Fruit fly (Drosophila melanogaster) whole organism, prepupa: ENCODE data around the gene CG6495.
A peak's percentile ranks its signal among the peaks of the same experiment; 100 is the strongest.

Experiments
- Blimp-1 ChIP-seq: fragments of 200-800 bp; sonication (Bioruptor generic); optimal IDR thresholded peaks from 3 replicates; lab custom pipeline; 2017; ENCODE audit warnings: missing biosample characterization, missing genetic modification characterization, mild to moderate bottlenecking, moderate library complexity, missing genetic modification reagents
- CG10631 ChIP-seq: fragments of 200-800 bp; sonication (Bioruptor generic); optimal IDR thresholded peaks from 2 replicates; lab custom pipeline; 2016; ENCODE audit warnings: missing biosample characterization, missing genetic modification characterization
- CG11294 ChIP-seq: fragments of 200-800 bp; sonication (Bioruptor generic); IDR thresholded peaks from 2 replicates; pipeline ENCODE4 v1.3.6; 2022; ENCODE audit warnings: missing biosample characterization, missing genetic modification characterization
- CG11762 ChIP-seq: fragments of 200-800 bp; sonication (Bioruptor generic); optimal IDR thresholded peaks from 3 replicates; lab custom pipeline; 2016; ENCODE audit warnings: missing biosample characterization, missing genetic modification characterization; ENCODE audit not compliant: insufficient read depth
- CG11902 ChIP-seq: fragments of 200-800 bp; sonication (Bioruptor generic); optimal IDR thresholded peaks from 3 replicates; lab custom pipeline; 2016; ENCODE audit warnings: missing biosample characterization, missing genetic modification characterization
- CG15336 ChIP-seq: fragments of 200-800 bp; sonication (Bioruptor generic); IDR thresholded peaks from 2 replicates; pipeline ENCODE4 v1.3.6; 2022; ENCODE audit warnings: missing biosample characterization, missing genetic modification characterization
- CG1621 ChIP-seq: fragments of 200-800 bp; sonication (Bioruptor generic); optimal IDR thresholded peaks from 3 replicates; lab custom pipeline; 2018; ENCODE audit warnings: missing biosample characterization, mild to moderate bottlenecking, missing genetic modification characterization
- CG16779 ChIP-seq: fragments of 200-800 bp; sonication (Bioruptor generic); optimal IDR thresholded peaks from 3 replicates; lab custom pipeline; 2017; ENCODE audit warnings: missing biosample characterization, mild to moderate bottlenecking, missing genetic modification characterization
- CG3032 ChIP-seq: fragments of 200-800 bp; optimal IDR thresholded peaks from 2 replicates; lab custom pipeline; 2019; ENCODE audit warnings: missing biosample characterization, mild to moderate bottlenecking, missing genetic modification characterization, moderate library complexity
- CG31627 ChIP-seq: fragments of 200-800 bp; sonication (Bioruptor generic); optimal IDR thresholded peaks from 3 replicates; lab custom pipeline; 2016; ENCODE audit warnings: missing biosample characterization, missing genetic modification characterization
- CG32006 ChIP-seq: fragments of 200-800 bp; sonication (Bioruptor generic); optimal IDR thresholded peaks from 3 replicates; lab custom pipeline; 2017; ENCODE audit warnings: missing biosample characterization, mild to moderate bottlenecking, missing genetic modification characterization
- CG34406 ChIP-seq: fragments of 200-800 bp; sonication (Bioruptor generic); optimal IDR thresholded peaks from 3 replicates; lab custom pipeline; 2016; ENCODE audit warnings: missing biosample characterization, missing genetic modification characterization
- CG3919 ChIP-seq: fragments of 200-800 bp; sonication (Bioruptor generic); optimal IDR thresholded peaks from 3 replicates; lab custom pipeline; 2016; ENCODE audit warnings: missing biosample characterization, missing genetic modification characterization
- CG4318 ChIP-seq: fragments of 200-800 bp; sonication (Bioruptor generic); optimal IDR thresholded peaks from 3 replicates; lab custom pipeline; 2017; ENCODE audit warnings: missing biosample characterization, mild to moderate bottlenecking, missing genetic modification characterization
- CG6163 ChIP-seq: fragments of 200-800 bp; sonication (Bioruptor generic); IDR thresholded peaks from 3 replicates; pipeline ENCODE4 v1.3.6; 2022; ENCODE audit warnings: missing biosample characterization, missing genetic modification characterization
- CG6276 ChIP-seq: fragments of 200-800 bp; sonication (Bioruptor generic); optimal IDR thresholded peaks from 2 replicates; lab custom pipeline; 2017; ENCODE audit warnings: missing biosample characterization, mild to moderate bottlenecking, missing genetic modification characterization
- CG6792 ChIP-seq: fragments of 200-800 bp; sonication (Bioruptor generic); optimal IDR thresholded peaks from 3 replicates; lab custom pipeline; 2016; ENCODE audit warnings: missing biosample characterization, missing genetic modification characterization
- CG6808 ChIP-seq: fragments of 200-800 bp; sonication (Bioruptor generic); optimal IDR thresholded peaks from 3 replicates; lab custom pipeline; 2017; ENCODE audit warnings: missing biosample characterization, missing genetic modification characterization, mild to moderate bottlenecking, moderate library complexity, missing genetic modification reagents
- CG6854 ChIP-seq: fragments of 200-800 bp; sonication (Bioruptor generic); optimal IDR thresholded peaks from 2 replicates; lab custom pipeline; 2017; ENCODE audit warnings: missing biosample characterization, mild to moderate bottlenecking, missing genetic modification characterization
- CG7368 ChIP-seq: fragments of 200-800 bp; sonication (Bioruptor generic); optimal IDR thresholded peaks from 3 replicates; lab custom pipeline; 2016; ENCODE audit warnings: missing biosample characterization, missing genetic modification characterization
- CG8319 ChIP-seq: fragments of 200-800 bp; sonication (Bioruptor generic); optimal IDR thresholded peaks from 3 replicates; lab custom pipeline; 2016; ENCODE audit warnings: missing biosample characterization, missing genetic modification characterization
- CG8632 ChIP-seq: fragments of 200-800 bp; sonication (Bioruptor generic); optimal IDR thresholded peaks from 3 replicates; lab custom pipeline; 2016; ENCODE audit warnings: missing biosample characterization, missing genetic modification characterization
- CG9139 ChIP-seq: fragments of 200-800 bp; sonication (Bioruptor generic); optimal IDR thresholded peaks from 3 replicates; lab custom pipeline; 2017; ENCODE audit warnings: missing biosample characterization, mild to moderate bottlenecking, missing genetic modification characterization
- Eip75B ChIP-seq: fragments of 200-800 bp; sonication (Bioruptor generic); optimal IDR thresholded peaks from 3 replicates; lab custom pipeline; 2016; ENCODE audit warnings: missing biosample characterization, missing genetic modification characterization
- Eip93F ChIP-seq: fragments of 200-800 bp; sonication (Bioruptor generic); optimal IDR thresholded peaks from 2 replicates; lab custom pipeline; 2016; ENCODE audit warnings: missing biosample characterization, mild to moderate bottlenecking, missing genetic modification characterization
- Ets21C ChIP-seq: fragments of 200-800 bp; sonication (Bioruptor generic); optimal IDR thresholded peaks from 3 replicates; lab custom pipeline; 2016; ENCODE audit warnings: missing biosample characterization, missing genetic modification characterization
- Ets96B ChIP-seq: fragments of 200-800 bp; optimal IDR thresholded peaks from 2 replicates; lab custom pipeline; 2019; ENCODE audit warnings: missing biosample characterization, mild to moderate bottlenecking, missing genetic modification characterization, moderate library complexity
- Gug ChIP-seq: fragments of 200-800 bp; sonication (Bioruptor generic); IDR thresholded peaks from 2 replicates; pipeline ENCODE4 v1.3.6; 2022; ENCODE audit warnings: missing biosample characterization, missing genetic modification characterization
- Hr38 ChIP-seq: sonication (Bioruptor generic); optimal IDR thresholded peaks from 2 replicates; lab custom pipeline; 2016; ENCODE audit warnings: missing biosample characterization, missing genetic modification characterization
- Hr39 ChIP-seq: fragments of 200-800 bp; sonication (Bioruptor generic); optimal IDR thresholded peaks from 2 replicates; lab custom pipeline; 2016; ENCODE audit warnings: missing biosample characterization, missing genetic modification characterization
- Hr4 ChIP-seq: fragments of 200-800 bp; sonication (Bioruptor generic); optimal IDR thresholded peaks from 3 replicates; lab custom pipeline; 2016; ENCODE audit warnings: missing biosample characterization, missing genetic modification characterization
- Met ChIP-seq: fragments of 200-800 bp; sonication (Bioruptor generic); optimal IDR thresholded peaks from 3 replicates; lab custom pipeline; 2016; ENCODE audit warnings: missing biosample characterization, missing genetic modification characterization
- Smox ChIP-seq: fragments of 200-800 bp; sonication (Bioruptor generic); optimal IDR thresholded peaks from 3 replicates; lab custom pipeline; 2016; ENCODE audit warnings: missing biosample characterization, missing genetic modification characterization
- Sox102F ChIP-seq: fragments of 200-800 bp; sonication (Bioruptor generic); optimal IDR thresholded peaks from 2 replicates; lab custom pipeline; 2016; ENCODE audit warnings: missing biosample characterization, mild to moderate bottlenecking, missing genetic modification characterization
- Sox14 ChIP-seq: fragments of 200-800 bp; sonication (Bioruptor generic); optimal IDR thresholded peaks from 3 replicates; lab custom pipeline; 2016; ENCODE audit warnings: missing biosample characterization, missing genetic modification characterization
- Sox15 ChIP-seq: fragments of 200-800 bp; sonication (Bioruptor generic); optimal IDR thresholded peaks from 3 replicates; lab custom pipeline; 2016; ENCODE audit warnings: missing biosample characterization, missing genetic modification characterization
- achi ChIP-seq: fragments of 200-800 bp; sonication (Bioruptor generic); optimal IDR thresholded peaks from 3 replicates; lab custom pipeline; 2016; ENCODE audit warnings: missing biosample characterization, missing genetic modification characterization
- acj6 ChIP-seq: fragments of 200-800 bp; sonication (Bioruptor generic); optimal IDR thresholded peaks from 3 replicates; lab custom pipeline; 2016; ENCODE audit warnings: missing biosample characterization, missing genetic modification characterization
- dac ChIP-seq: fragments of 200-800 bp; sonication (Bioruptor generic); optimal IDR thresholded peaks from 2 replicates; lab custom pipeline; 2017; ENCODE audit warnings: missing biosample characterization, mild to moderate bottlenecking, missing genetic modification characterization
- dsx ChIP-seq: fragments of 200-800 bp; optimal IDR thresholded peaks from 3 replicates; lab custom pipeline; 2019; ENCODE audit warnings: missing biosample characterization, mild to moderate bottlenecking, missing genetic modification characterization, moderate library complexity; ENCODE audit not compliant: poor library complexity, severe bottlenecking
- eg ChIP-seq: fragments of 200-800 bp; sonication (Bioruptor generic); IDR thresholded peaks from 3 replicates; pipeline ENCODE4 v1.3.6; 2022; ENCODE audit warnings: missing biosample characterization, missing genetic modification characterization
- fd59A ChIP-seq: fragments of 200-800 bp; sonication (Bioruptor generic); optimal IDR thresholded peaks from 2 replicates; lab custom pipeline; 2017; ENCODE audit warnings: missing biosample characterization, mild to moderate bottlenecking, missing genetic modification characterization, missing genetic modification reagents
- fd85E ChIP-seq: fragments of 200-800 bp; sonication (Bioruptor generic); optimal IDR thresholded peaks from 3 replicates; lab custom pipeline; 2016; ENCODE audit warnings: missing biosample characterization, missing genetic modification characterization
- lz ChIP-seq: fragments of 200-800 bp; sonication (Bioruptor generic); optimal IDR thresholded peaks from 3 replicates; lab custom pipeline; 2016; ENCODE audit warnings: missing biosample characterization, missing genetic modification characterization
- net ChIP-seq: fragments of 200-800 bp; sonication (Bioruptor generic); optimal IDR thresholded peaks from 3 replicates; lab custom pipeline; 2016; ENCODE audit warnings: missing biosample characterization, missing genetic modification characterization
- pdm3 ChIP-seq: fragments of 200-800 bp; sonication (Bioruptor generic); optimal IDR thresholded peaks from 3 replicates; lab custom pipeline; 2016; ENCODE audit warnings: missing biosample characterization, missing genetic modification characterization
- spab ChIP-seq: fragments of 200-800 bp; sonication (Bioruptor generic); optimal IDR thresholded peaks from 2 replicates; lab custom pipeline; 2017; ENCODE audit warnings: missing biosample characterization, mild to moderate bottlenecking, missing genetic modification characterization, missing genetic modification reagents
- ss ChIP-seq, 2 experiments: fragments of 200-800 bp; sonication (Bioruptor generic); optimal IDR thresholded peaks; 2 replicates in 1 of 2; 3 replicates in 1 of 2; lab custom pipeline; 2017 to 2018; ENCODE audit warnings: mild to moderate bottlenecking in 2 of 2, missing biosample characterization in 2 of 2, missing genetic modification characterization in 2 of 2, moderate library complexity in 1 of 2
- svp ChIP-seq: fragments of 200-800 bp; sonication (Bioruptor generic); peaks from one replicate; lab custom pipeline; 2016; ENCODE audit warnings: missing biosample characterization, missing genetic modification characterization
- topi ChIP-seq: fragments of 200-800 bp; sonication (Bioruptor generic); optimal IDR thresholded peaks from 3 replicates; lab custom pipeline; 2016; ENCODE audit warnings: missing biosample characterization, missing genetic modification characterization
- vri ChIP-seq: fragments of 200-800 bp; sonication (Bioruptor generic); optimal IDR thresholded peaks from 3 replicates; lab custom pipeline; 2016; ENCODE audit warnings: missing biosample characterization, mild to moderate bottlenecking, missing genetic modification characterization

The CG6495 gene

DNA sequence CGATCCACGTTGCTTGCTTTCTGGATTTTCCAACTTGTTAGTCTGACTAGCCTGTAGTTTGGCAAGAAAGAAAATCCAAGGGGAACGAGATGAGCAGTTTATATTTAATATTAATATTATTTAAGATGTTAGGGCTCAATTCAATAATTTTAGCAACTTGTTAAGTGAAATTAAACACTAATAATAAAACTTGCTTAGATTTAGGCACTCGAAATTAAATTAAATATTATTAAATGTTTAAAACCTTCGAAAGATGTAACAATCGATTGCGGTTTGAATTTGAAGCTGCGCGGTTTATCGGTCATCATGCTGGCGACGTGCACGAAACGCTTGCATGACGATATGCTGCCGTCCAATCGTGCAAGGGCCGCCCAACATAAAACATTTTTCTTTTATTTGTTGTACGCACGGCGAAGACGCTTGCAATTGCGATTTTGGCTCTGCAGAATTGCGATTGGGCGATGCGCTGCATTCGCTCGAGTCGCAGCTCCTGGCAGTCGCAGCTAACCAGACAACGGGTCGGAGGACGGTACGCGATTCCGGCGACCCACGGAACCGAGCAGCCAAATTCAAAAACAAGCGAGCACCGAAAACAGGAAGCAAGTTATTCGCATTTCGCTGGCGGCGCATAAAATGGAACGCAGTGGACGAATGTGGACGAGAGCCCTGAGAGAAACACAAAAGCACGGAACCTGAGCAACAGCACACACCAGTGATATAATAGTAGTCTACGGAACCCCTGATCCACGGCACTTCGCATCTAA, 23.7 kb upstream of the CG6495 start, which contains the start of the genes Vha16-5 and CG12299:
TSS of gene Vha16-5 (minus strand) at position 51 of the 764 bp plus-strand sequence.
TSS of gene CG12299 (plus strand) at position 353 of the 764 bp plus-strand sequence.
- TF ChIP-seq Blimp-1 (no peak), fd85E (GFP tag; lab: Kevin White, UChicago) (no peak), eg (peak; percentile 67), Sox15 (GFP tag; lab: Kevin White, UChicago) (peak; percentile 42), CG6808 (GFP tag; lab: Kevin White, UChicago) (no peak), CG1621 (peak; percentile 32), CG11902 (GFP tag; lab: Kevin White, UChicago) (peak; percentile 32), CG3919 (peak; percentile 86), Ets21C (GFP tag; lab: Kevin White, UChicago) (peak; percentile 65), spab (GFP tag; lab: Kevin White, UChicago) (no peak), CG6276 (GFP tag; lab: Kevin White, UChicago) (no peak), Eip93F (no peak), ss (GFP tag; optimal IDR thresholded peaks at IDR 0.05; lab: Kevin White, UChicago) (no peak), Hr38 (GFP tag; lab: Kevin White, UChicago) (peak; percentile 45), Sox102F (GFP tag; lab: Kevin White, UChicago) (no peak), Met (GFP tag; lab: Kevin White, UChicago) (no peak), Ets96B (tag; lab: Kevin White, UChicago) (no peak), Sox14 (GFP tag; lab: Kevin White, UChicago) (no peak), vri (GFP tag; lab: Kevin White, UChicago) (no peak), CG6854 (GFP tag; lab: Kevin White, UChicago) (no peak), pdm3 (GFP tag; lab: Kevin White, UChicago) (no peak), svp (no peak), achi (no peak), CG3032 (tag; lab: Kevin White, UChicago) (peak; percentile 47), CG32006 (GFP tag; lab: Kevin White, UChicago) (no peak), Smox (GFP tag; lab: Kevin White, UChicago) (no peak), CG11294 (peak; percentile 21; the same call in 1 of the 2 replicates), lz (GFP tag; lab: Kevin White, UChicago) (peak; percentile 79), topi (GFP tag; lab: Kevin White, UChicago) (no peak), Hr4 (GFP tag; lab: Kevin White, UChicago) (peak; percentile 78), CG8632 (GFP tag; lab: Kevin White, UChicago) (no peak), dsx (GFP tag; lab: Kevin White, UChicago) (no peak), CG34406 (peak; percentile 48), fd59A (no peak), dac (GFP tag; lab: Kevin White, UChicago) (no peak), Hr39 (GFP tag; lab: Kevin White, UChicago) (peak; percentile 73), Eip75B (GFP tag; lab: Kevin White, UChicago) (no peak), acj6 (GFP tag; lab: Kevin White, UChicago) (peak; percentile 73), CG8319 (GFP tag; lab: Kevin White, UChicago) (no peak), net (GFP tag; lab: Kevin White, UChicago) (no peak), CG6163 (GFP tag; lab: Robert Waterston, UW) (peak; percentile 79), CG31627 (peak; percentile 78), CG4318 (GFP tag; lab: Kevin White, UChicago) (no peak), Gug (no peak), CG15336 (peak; percentile 17; the same call in 1 of the 2 replicates), CG10631 (GFP tag; lab: Kevin White, UChicago) (no peak), CG9139 (no peak), CG6792 (GFP tag; lab: Kevin White, UChicago) (peak; percentile 39), CG16779 (tag; lab: Kevin White, UChicago) (no peak), CG11762 (no peak), CG7368 (no peak)
